Fruit fly (Drosophila melanogaster): ENCODE measurements around the gene ham.
A peak's percentile ranks its signal among the peaks of the same experiment; 100 is the strongest.

ham gene

dm6 chr2L:18732760-18733530 is 59.8 kb downstream of the ham start (continued):
- TF ChIP-seq vri (GFP tag; optimal IDR thresholded peaks at IDR 0.05): no peak
- TF ChIP-seq CG9139 (GFP tag; optimal IDR thresholded peaks at IDR 0.05): no peak
- TF ChIP-seq Eip75B (GFP tag; optimal IDR thresholded peaks at IDR 0.05): peak; percentile 42
- TF ChIP-seq dsx (GFP tag; optimal IDR thresholded peaks at IDR 0.05; ENCODE audit: poor library complexity, severe bottlenecking): peak; percentile 28
- TF ChIP-seq eg (GFP tag; IDR thresholded peaks at IDR 0.05): peak; percentile 40; the same call in 1 of the 3 replicates
- no peak for TF ChIP-seq achi (GFP tag; optimal IDR thresholded peaks at IDR 0.05)
- peak; percentile 4 for TF ChIP-seq CG7368 (GFP tag; optimal IDR thresholded peaks at IDR 0.05)
- TF ChIP-seq CG15336 (GFP tag; IDR thresholded peaks at IDR 0.05): no peak; the same call in 1 of the 2 replicates
- peak; percentile 25 for TF ChIP-seq Smox (GFP tag; optimal IDR thresholded peaks at IDR 0.05)

dm6 chr2L:18732291-18732690 is 60.4 kb downstream of the ham start, which contains the start of gene CG10348:
Gene CG10348 (minus strand): TSS chr2L:18732524.
- TF ChIP-seq CG10631 (GFP tag; optimal IDR thresholded peaks at IDR 0.05) (no peak), CG34406 (GFP tag; optimal IDR thresholded peaks at IDR 0.05) (no peak), CG11294 (GFP tag; IDR thresholded peaks at IDR 0.05) (no peak), CG6163 (GFP tag; IDR thresholded peaks at IDR 0.05) (no peak; the same call in 2 of the 3 replicates), Smox (GFP tag; optimal IDR thresholded peaks at IDR 0.05) (no peak), dac (GFP tag; optimal IDR thresholded peaks at IDR 0.05) (no peak), CG6276 (GFP tag; optimal IDR thresholded peaks at IDR 0.05) (no peak), OdsH (GFP tag; optimal IDR thresholded peaks at IDR 0.05) (no peak), ss (GFP tag; optimal IDR thresholded peaks at IDR 0.05) (no peak), fkh (GFP tag; optimal IDR thresholded peaks at IDR 0.05) (no peak), pdm3 (GFP tag; optimal IDR thresholded peaks at IDR 0.05) (no peak), acj6 (GFP tag; optimal IDR thresholded peaks at IDR 0.05) (no peak), CG6854 (GFP tag; optimal IDR thresholded peaks at IDR 0.05) (no peak), spab (GFP tag; optimal IDR thresholded peaks at IDR 0.05) (no peak), svp (GFP tag) (no peak), CG3032 (tag; optimal IDR thresholded peaks at IDR 0.05) (no peak), Eip93F (GFP tag; optimal IDR thresholded peaks at IDR 0.05) (no peak), CG6792 (GFP tag; optimal IDR thresholded peaks at IDR 0.05) (no peak), Hr4 (GFP tag; optimal IDR thresholded peaks at IDR 0.05) (no peak)

- TF ChIP-seq Hr4 (GFP tag; optimal IDR thresholded peaks at IDR 0.05): peak; percentile 25
- no peak for TF ChIP-seq CG11902 (GFP tag; optimal IDR thresholded peaks at IDR 0.05)
Observed at dm6 chr2L:18727986-18728385, 64.7 kb downstream of the ham start.

- TF ChIP-seq CG3919 (GFP tag; optimal IDR thresholded peaks at IDR 0.05) (peak; percentile 22), Ets21C (GFP tag; optimal IDR thresholded peaks at IDR 0.05) (no peak), CG4318 (GFP tag; optimal IDR thresholded peaks at IDR 0.05) (peak; percentile 61), CG11902 (GFP tag; optimal IDR thresholded peaks at IDR 0.05) (no peak), CG7368 (GFP tag; optimal IDR thresholded peaks at IDR 0.05) (no peak), esn (GFP tag; optimal IDR thresholded peaks at IDR 0.05) (no peak), CG11294 (GFP tag; IDR thresholded peaks at IDR 0.05) (peak; percentile 16; the same call in 1 of the 2 replicates), Ets96B (tag; optimal IDR thresholded peaks at IDR 0.05) (peak; percentile 10), CG8119 (GFP tag; IDR thresholded peaks at IDR 0.05) (peak; percentile 74), lz (GFP tag; optimal IDR thresholded peaks at IDR 0.05) (no peak), Eip78C (GFP tag) (peak; percentile 79), salr (GFP tag; optimal IDR thresholded peaks at IDR 0.05) (peak in 1 of 2 experiments; percentile 22), vri (GFP tag; optimal IDR thresholded peaks at IDR 0.05) (no peak), Met (GFP tag; optimal IDR thresholded peaks at IDR 0.05) (no peak), OdsH (GFP tag; optimal IDR thresholded peaks at IDR 0.05) (peak; percentile 17), dac (GFP tag; optimal IDR thresholded peaks at IDR 0.05) (peak; percentile 59), achi (GFP tag; optimal IDR thresholded peaks at IDR 0.05) (peak; percentile 34), CG3032 (tag; optimal IDR thresholded peaks at IDR 0.05) (no peak), CG16779 (tag; optimal IDR thresholded peaks at IDR 0.05) (peak; percentile 19), Sox14 (GFP tag; optimal IDR thresholded peaks at IDR 0.05) (no peak), Gug (GFP tag; IDR thresholded peaks at IDR 0.05) (peak; percentile 61), CG6163 (GFP tag; IDR thresholded peaks at IDR 0.05) (peak; percentile 76), CG6854 (GFP tag; optimal IDR thresholded peaks at IDR 0.05) (no peak), acj6 (GFP tag; optimal IDR thresholded peaks at IDR 0.05) (peak; percentile 0), CG15336 (GFP tag; IDR thresholded peaks at IDR 0.05) (peak; percentile 74), pdm3 (GFP tag; optimal IDR thresholded peaks at IDR 0.05) (peak; percentile 20), CG6808 (GFP tag; optimal IDR thresholded peaks at IDR 0.05) (no peak), CG9139 (GFP tag; optimal IDR thresholded peaks at IDR 0.05) (no peak), eg (GFP tag; IDR thresholded peaks at IDR 0.05) (peak; percentile 75; the same call in 2 of the 3 replicates), Hr4 (GFP tag; optimal IDR thresholded peaks at IDR 0.05) (peak; percentile 87), CG6276 (GFP tag; optimal IDR thresholded peaks at IDR 0.05) (peak; percentile 50)
Observed at dm6 chr2L:18724842-18725241, 67.9 kb downstream of the ham start.

All from whole organism, prepupa.